Fruit fly (Drosophila melanogaster): ENCODE measurements around the gene Sox21b.

DNA sequence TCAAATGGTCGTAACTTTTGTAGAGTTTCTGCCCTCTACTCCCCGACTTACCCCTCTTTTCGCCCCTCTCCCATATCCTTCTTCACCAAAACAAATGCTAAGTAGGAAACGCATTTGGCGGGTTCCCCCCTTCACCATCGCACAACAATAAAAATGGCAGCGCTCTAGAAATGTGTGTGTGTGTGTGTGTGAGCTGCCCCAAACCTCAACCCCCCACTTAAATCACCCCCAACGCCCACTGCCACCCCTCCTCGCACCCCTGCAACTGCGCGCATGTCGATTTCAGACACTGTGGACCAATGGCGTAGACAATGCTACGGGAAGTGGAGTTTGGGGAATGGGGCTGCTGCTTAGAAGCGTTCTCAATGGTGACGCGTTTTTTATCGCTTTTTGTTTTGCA, 21.3 kb downstream of the Sox21b start:
- no peak for TF ChIP-seq usp (GFP tag; optimal IDR thresholded peaks at IDR 0.05)
- no peak for TF ChIP-seq Dll (optimal IDR thresholded peaks at IDR 0.05)

Measured in whole organism.